Worm (Caenorhabditis elegans): ENCODE data around the gene M88.3.
A peak's percentile ranks its signal among the peaks of the same experiment; 100 is the strongest.

The M88.3 gene

DNA sequence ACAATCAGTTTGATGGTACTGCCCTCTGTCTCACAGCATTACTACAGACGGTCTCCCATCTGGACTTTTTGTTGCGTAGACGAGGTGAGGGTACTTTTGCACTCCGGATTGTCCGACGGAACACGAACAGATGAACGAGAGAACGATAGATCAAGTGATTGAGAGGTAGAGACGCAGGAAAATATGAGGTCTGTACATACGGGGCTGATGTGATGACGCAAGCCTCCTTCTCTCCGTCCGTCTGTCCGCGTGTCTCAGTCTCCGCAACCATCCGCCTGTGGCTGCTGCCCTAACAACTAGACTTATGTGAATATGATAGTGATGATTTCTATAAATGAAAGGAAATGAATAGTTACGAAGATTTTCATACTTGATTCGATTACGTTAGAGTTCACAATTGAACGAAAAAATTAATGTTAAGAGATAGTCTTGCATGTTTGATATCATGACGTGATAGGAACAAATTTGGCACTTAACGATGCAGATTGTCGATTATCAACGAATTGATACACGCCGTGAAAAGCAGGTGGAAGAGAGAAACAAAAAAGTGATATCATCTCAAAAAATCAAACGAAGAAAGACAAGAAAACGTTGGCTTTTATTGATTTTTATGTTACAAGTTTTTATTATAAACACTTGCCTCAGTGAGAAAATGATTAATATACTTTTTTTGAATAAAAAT is 42.2 kb downstream of the M88.3 start:
- TF ChIP-seq nhr-48 (tag; optimal IDR thresholded peaks at IDR 0.05) (peak; percentile 76), mdl-1 (tag; optimal IDR thresholded peaks at IDR 0.05) (peak; percentile 32 to 41), lin-29 (GFP tag; IDR thresholded peaks at IDR 0.05) (no peak), ztf-11 (tag; optimal IDR thresholded peaks at IDR 0.05) (no peak), nhr-11 (tag; optimal IDR thresholded peaks at IDR 0.05) (no peak), lin-15B (tag; optimal IDR thresholded peaks at IDR 0.05) (no peak), egl-43 (GFP tag; IDR thresholded peaks at IDR 0.05) (0 out of 2 replicates have a peak, but pooled peaks have one; percentile 35), dpl-1 (GFP tag; optimal IDR thresholded peaks at IDR 0.05) (no peak), saeg-2 (GFP tag; IDR thresholded peaks at IDR 0.05) (no peak), mxl-3 (GFP tag; optimal IDR thresholded peaks at IDR 0.05) (peak; percentile 36), duxl-1 (tag; optimal IDR thresholded peaks at IDR 0.05; ENCODE audit: poor library complexity) (no peak), dmd-8 (GFP tag; IDR thresholded peaks at IDR 0.05) (no peak), daf-19 (GFP tag; conservative IDR thresholded peaks at IDR 0.05) (no peak), nhr-77 (tag; optimal IDR thresholded peaks at IDR 0.05) (no peak), Y75B8A.6 (GFP tag; IDR thresholded peaks at IDR 0.05) (no peak), lin-1 (GFP tag; IDR thresholded peaks at IDR 0.05) (no peak), nhr-111 (GFP tag; optimal IDR thresholded peaks at IDR 0.05) (no peak), unc-130 (GFP tag; optimal IDR thresholded peaks at IDR 0.05) (no peak), jun-1 (tag; optimal IDR thresholded peaks at IDR 0.05) (no peak), nhr-102 (tag; optimal IDR thresholded peaks at IDR 0.05) (no peak), ceh-28 (tag; optimal IDR thresholded peaks at IDR 0.05) (no peak), F10B5.3 (tag; optimal IDR thresholded peaks at IDR 0.05) (no peak), nhr-6 (tag; optimal IDR thresholded peaks at IDR 0.05) (no peak), ceh-20 (GFP tag; IDR thresholded peaks at IDR 0.05) (no peak), nhr-28 (tag; optimal IDR thresholded peaks at IDR 0.05) (peak; percentile 74), ctbp-1 (GFP tag; IDR thresholded peaks at IDR 0.05) (peak; percentile 14; the same call in 1 of the 2 replicates), dve-1 (tag; optimal IDR thresholded peaks at IDR 0.05; ENCODE audit: insufficient read depth) (peak; percentile 52), nhr-42 (GFP tag; IDR thresholded peaks at IDR 0.05) (no peak), ZK546.5 (tag; optimal IDR thresholded peaks at IDR 0.05) (no peak), ces-1 (GFP tag; optimal IDR thresholded peaks at IDR 0.05) (no peak), dmd-6 (GFP tag; IDR thresholded peaks at IDR 0.05) (peak; percentile 74), F26F4.8 (GFP tag; conservative IDR thresholded peaks at IDR 0.05) (no peak), skn-1 (tag; optimal IDR thresholded peaks at IDR 0.05) (no peak), F37D6.2 (tag; optimal IDR thresholded peaks at IDR 0.05) (no peak), zip-2 (tag; optimal IDR thresholded peaks at IDR 0.05) (no peak), madf-5 (GFP tag; IDR thresholded peaks at IDR 0.05) (no peak), snpc-1.2 (GFP tag; IDR thresholded peaks at IDR 0.05) (no peak), nhr-10 (tag; optimal IDR thresholded peaks at IDR 0.05) (no peak), mdt-29 (GFP tag; IDR thresholded peaks at IDR 0.05) (no peak), pqm-1 (tag; optimal IDR thresholded peaks at IDR 0.05) (peak; percentile 75), spr-1 (tag; optimal IDR thresholded peaks at IDR 0.05) (no peak), arid-1 (GFP tag; conservative IDR thresholded peaks at IDR 0.05) (no peak), mes-2 (tag; optimal IDR thresholded peaks at IDR 0.05; ENCODE audit: poor library complexity, severe bottlenecking) (no peak), tra-1 (GFP tag; IDR thresholded peaks at IDR 0.05) (no peak), mep-1 (tag; optimal IDR thresholded peaks at IDR 0.05) (no peak), nhr-41 (GFP tag; IDR thresholded peaks at IDR 0.05) (no peak), tag-97 (GFP tag; IDR thresholded peaks at IDR 0.05) (no peak), daf-16 (GFP tag; optimal IDR thresholded peaks at IDR 0.05) (no peak), daf-16 (tag; optimal IDR thresholded peaks at IDR 0.05) (peak; percentile 57), unc-62 (GFP tag; optimal IDR thresholded peaks at IDR 0.05 in 1 of 2) (no peak), unc-62 (tag; optimal IDR thresholded peaks at IDR 0.05) (no peak), hif-1 (tag; optimal IDR thresholded peaks at IDR 0.05) (no peak)
